Fruit fly (Drosophila melanogaster) whole organism, embryonic: Measurements from ENCODE around the gene CG2818.

Source experiments
- CG1024 ChIP-seq: fragments of 200-800 bp; sonication (Bioruptor generic); IDR thresholded peaks from 2 replicates; pipeline ENCODE4 v1.3.6; 2022; ENCODE audit warnings: missing biosample characterization, missing genetic modification characterization
- CG11456 ChIP-seq: fragments of 200-800 bp; sonication (Bioruptor generic); IDR thresholded peaks from 3 replicates; pipeline ENCODE4 v1.3.6; 2022; ENCODE audit warnings: missing biosample characterization, missing genetic modification characterization
- CG12071 ChIP-seq: fragments of 200-800 bp; sonication (Bioruptor generic); optimal IDR thresholded peaks from 3 replicates; lab custom pipeline; 2018; ENCODE audit warnings: missing biosample characterization, mild to moderate bottlenecking, missing genetic modification characterization
- CG12104 ChIP-seq: fragments of 200-800 bp; sonication (Bioruptor generic); optimal IDR thresholded peaks from 3 replicates; lab custom pipeline; 2016; ENCODE audit warnings: missing biosample characterization, missing genetic modification characterization
- CG12219 ChIP-seq: fragments of 200-800 bp; sonication (Bioruptor generic); optimal IDR thresholded peaks from 3 replicates; lab custom pipeline; 2018; ENCODE audit warnings: missing biosample characterization, mild to moderate bottlenecking, missing genetic modification characterization
- CG13424 ChIP-seq: fragments of 200-800 bp; sonication (Bioruptor generic); optimal IDR thresholded peaks from 2 replicates; lab custom pipeline; 2019; ENCODE audit warnings: missing biosample characterization, mild to moderate bottlenecking, missing genetic modification characterization, moderate library complexity
- CG13624 ChIP-seq: fragments of 200-800 bp; sonication (Bioruptor generic); optimal IDR thresholded peaks from 2 replicates; lab custom pipeline; 2016; ENCODE audit warnings: missing biosample characterization, missing genetic modification characterization
- CG14860 ChIP-seq: fragments of 200-800 bp; sonication (Bioruptor generic); IDR thresholded peaks from 3 replicates; pipeline ENCODE4 v1.3.6; 2022; ENCODE audit warnings: missing biosample characterization, missing genetic modification characterization; ENCODE audit not compliant: partially characterized antibody
- CG15696 ChIP-seq: fragments of 200-800 bp; sonication (Bioruptor generic); optimal IDR thresholded peaks from 2 replicates; lab custom pipeline; 2019; ENCODE audit warnings: missing biosample characterization, mild to moderate bottlenecking, missing genetic modification characterization, moderate library complexity
- CG1603 ChIP-seq: fragments of 200-800 bp; sonication (Bioruptor generic); optimal IDR thresholded peaks from 2 replicates; lab custom pipeline; 2019; ENCODE audit warnings: missing biosample characterization, mild to moderate bottlenecking, missing genetic modification characterization, moderate library complexity
- CG18599 ChIP-seq: fragments of 200-800 bp; sonication (Bioruptor generic); optimal IDR thresholded peaks from 3 replicates; lab custom pipeline; 2017; ENCODE audit warnings: missing biosample characterization, missing genetic modification characterization, mild to moderate bottlenecking, moderate library complexity, missing genetic modification reagents
- CG2120 ChIP-seq: fragments of 200-800 bp; sonication (Bioruptor generic); optimal IDR thresholded peaks from 3 replicates; lab custom pipeline; 2016; ENCODE audit warnings: missing biosample characterization, missing genetic modification characterization
- CG3281 ChIP-seq: fragments of 200-800 bp; sonication (Bioruptor generic); optimal IDR thresholded peaks from 3 replicates; lab custom pipeline; 2017; ENCODE audit warnings: missing biosample characterization, mild to moderate bottlenecking, missing genetic modification characterization
- CG3847 ChIP-seq: fragments of 200-800 bp; sonication (Bioruptor generic); IDR thresholded peaks from 2 replicates; pipeline ENCODE4 v1.3.6; 2022; ENCODE audit warnings: missing biosample characterization, missing genetic modification characterization
- CG4360 ChIP-seq: fragments of 200-800 bp; sonication (Bioruptor generic); IDR thresholded peaks from 2 replicates; pipeline ENCODE4 v1.3.6; 2022; ENCODE audit warnings: missing biosample characterization, missing genetic modification characterization
- CG6683 ChIP-seq: fragments of 200-800 bp; sonication (Bioruptor generic); optimal IDR thresholded peaks from 2 replicates; lab custom pipeline; 2017; ENCODE audit warnings: missing biosample characterization, mild to moderate bottlenecking, missing genetic modification characterization, missing genetic modification reagents
- CG8478 ChIP-seq: fragments of >200 bp; optimal IDR thresholded peaks from 2 replicates; lab custom pipeline; 2018
- D19A ChIP-seq: fragments of 200-800 bp; optimal IDR thresholded peaks from 3 replicates; lab custom pipeline; 2019; ENCODE audit warnings: missing biosample characterization, mild to moderate bottlenecking, missing genetic modification characterization, moderate library complexity
- Dad ChIP-seq: fragments of 200-800 bp; sonication (Bioruptor generic); optimal IDR thresholded peaks from 3 replicates; lab custom pipeline; 2016; ENCODE audit warnings: missing biosample characterization, missing genetic modification characterization
- Fer3 ChIP-seq: fragments of 200-800 bp; sonication (Bioruptor generic); optimal IDR thresholded peaks from 2 replicates; lab custom pipeline; 2018; ENCODE audit warnings: missing biosample characterization, mild to moderate bottlenecking, missing genetic modification characterization, moderate library complexity
- Gug ChIP-seq: fragments of 200-800 bp; sonication (Bioruptor generic); IDR thresholded peaks from 4 replicates; pipeline ENCODE4 v1.3.6; 2022; ENCODE audit warnings: missing biosample characterization, missing genetic modification characterization
- HLH3B ChIP-seq: fragments of 200-800 bp; sonication (Bioruptor generic); IDR thresholded peaks from 2 replicates; pipeline ENCODE4 v1.3.6; 2022; ENCODE audit warnings: missing biosample characterization, missing genetic modification characterization
- Hand ChIP-seq: fragments of 200-800 bp; sonication (Bioruptor generic); optimal IDR thresholded peaks from 2 replicates; lab custom pipeline; 2017; ENCODE audit warnings: mild to moderate bottlenecking, missing biosample characterization, missing genetic modification reagents, missing genetic modification characterization
- Hr51 ChIP-seq, 2 experiments: fragments of 200-800 bp; sonication (Bioruptor generic); optimal IDR thresholded peaks; 2 replicates in 1 of 2; 3 replicates in 1 of 2; lab custom pipeline; 2016 to 2018; ENCODE audit warnings: missing biosample characterization in 2 of 2, missing genetic modification characterization in 2 of 2, mild to moderate bottlenecking in 1 of 2, moderate library complexity in 1 of 2
- Hsf ChIP-seq: fragments of 200-800 bp; sonication (Bioruptor generic); optimal IDR thresholded peaks from 3 replicates; lab custom pipeline; 2016; ENCODE audit warnings: missing biosample characterization, missing genetic modification characterization
- Jarid2 ChIP-seq: fragments of 200-800 bp; sonication (Bioruptor generic); optimal IDR thresholded peaks from 3 replicates; lab custom pipeline; 2017; ENCODE audit warnings: mild to moderate bottlenecking, missing biosample characterization, missing genetic modification reagents, missing genetic modification characterization
- Max ChIP-seq: fragments of 200-800 bp; sonication (Bioruptor generic); optimal IDR thresholded peaks from 2 replicates; lab custom pipeline; 2016; ENCODE audit warnings: missing biosample characterization, mild to moderate bottlenecking, missing genetic modification characterization
- Med ChIP-seq: fragments of 200-800 bp; sonication (Bioruptor generic); peaks from one replicate; lab custom pipeline; 2016; ENCODE audit warnings: missing biosample characterization, missing genetic modification characterization, mild to moderate bottlenecking, inconsistent platforms, moderate library complexity
- NfI ChIP-seq: fragments of 200-800 bp; sonication (Bioruptor generic); optimal IDR thresholded peaks from 3 replicates; lab custom pipeline; 2018; ENCODE audit warnings: missing biosample characterization, mild to moderate bottlenecking, missing genetic modification characterization, moderate library complexity
- PHDP ChIP-seq: fragments of 200-800 bp; sonication (Bioruptor generic); optimal IDR thresholded peaks from 3 replicates; lab custom pipeline; 2018; ENCODE audit warnings: missing biosample characterization, mild to moderate bottlenecking, missing genetic modification characterization, moderate library complexity
- Ptx1 ChIP-seq: fragments of 200-800 bp; sonication (Bioruptor generic); IDR thresholded peaks from 2 replicates; pipeline ENCODE4 v1.3.6; 2022; ENCODE audit warnings: missing biosample characterization, missing genetic modification characterization
- Rfx ChIP-seq: fragments of 200-800 bp; sonication (Bioruptor generic); IDR thresholded peaks from 2 replicates; pipeline ENCODE4 v1.3.6; 2022; ENCODE audit warnings: missing biosample characterization, missing genetic modification characterization
- Trl ChIP-seq, 3 experiments: fragments of >200 bp in 2 of 3; fragments of 200-800 bp in 1 of 3; sonication (Bioruptor generic) in 1 of 3; optimal IDR thresholded peaks; 2 replicates in 1 of 3; 3 replicates in 2 of 3; lab custom pipeline; 2016 to 2017; ENCODE audit warnings: missing biosample characterization in 1 of 3, missing genetic modification characterization in 1 of 3
- bbx ChIP-seq: fragments of 200-800 bp; sonication (Bioruptor generic); IDR thresholded peaks from 2 replicates; pipeline ENCODE4 v1.3.6; 2022; ENCODE audit warnings: missing biosample characterization, missing genetic modification characterization; ENCODE audit not compliant: partially characterized antibody
- bcd ChIP-seq: fragments of 200-800 bp; sonication (Bioruptor generic); optimal IDR thresholded peaks from 2 replicates; lab custom pipeline; 2017; ENCODE audit warnings: missing biosample characterization, mild to moderate bottlenecking, missing genetic modification characterization
- dan ChIP-seq: fragments of 200-800 bp; sonication (Bioruptor generic); IDR thresholded peaks from 2 replicates; pipeline ENCODE4 v1.3.6; 2022; ENCODE audit warnings: missing biosample characterization, missing genetic modification characterization
- dpn ChIP-seq, 2 experiments: fragments of 200-800 bp; sonication (Bioruptor generic); optimal IDR thresholded peaks; 3 replicates each; lab custom pipeline; 2016; ENCODE audit warnings: missing biosample characterization in 2 of 2, missing genetic modification characterization in 2 of 2
- fu2 ChIP-seq: fragments of 200-800 bp; sonication (Bioruptor generic); optimal IDR thresholded peaks from 2 replicates; lab custom pipeline; 2016; ENCODE audit warnings: missing biosample characterization, missing genetic modification characterization
- ham ChIP-seq: fragments of 200-800 bp; sonication (Bioruptor generic); IDR thresholded peaks from 2 replicates; pipeline ENCODE4 v1.3.6; 2022; ENCODE audit warnings: missing biosample characterization, missing genetic modification characterization
- hbn ChIP-seq: fragments of 200-800 bp; sonication (Bioruptor generic); IDR thresholded peaks from 2 replicates; pipeline ENCODE4 v1.3.6; 2022; ENCODE audit warnings: missing biosample characterization, missing genetic modification characterization; ENCODE audit not compliant: partially characterized antibody
- her ChIP-seq: fragments of 200-800 bp; sonication (Bioruptor generic); optimal IDR thresholded peaks from 2 replicates; lab custom pipeline; 2016; ENCODE audit warnings: missing biosample characterization, missing genetic modification characterization
- hkb ChIP-seq, 2 experiments: fragments of 200-800 bp in 1 of 2; fragments of >200 bp in 1 of 2; sonication (Bioruptor generic) in 1 of 2; IDR thresholded peaks in 1 of 2; optimal IDR thresholded peaks in 1 of 2; 2 replicates each; pipeline versions ENCODE4 v1.3.6 to Lab custom; 2017 to 2022; ENCODE audit warnings: missing biosample characterization in 1 of 2, missing genetic modification characterization in 1 of 2
- knrl ChIP-seq: fragments of 200-800 bp; sonication (Bioruptor generic); IDR thresholded peaks from 3 replicates; pipeline ENCODE4 v1.3.6; 2022; ENCODE audit warnings: missing biosample characterization, missing genetic modification characterization; ENCODE audit not compliant: partially characterized antibody
- lilli ChIP-seq: fragments of 200-800 bp; sonication (Bioruptor generic); optimal IDR thresholded peaks from 3 replicates; lab custom pipeline; 2016; ENCODE audit warnings: missing biosample characterization, missing genetic modification characterization
- pnt ChIP-seq: fragments of 200-800 bp; sonication (Bioruptor generic); optimal IDR thresholded peaks from 3 replicates; lab custom pipeline; 2016; ENCODE audit warnings: missing biosample characterization, missing genetic modification characterization
- pros ChIP-seq: fragments of 200-800 bp; sonication (Bioruptor generic); optimal IDR thresholded peaks from 3 replicates; lab custom pipeline; 2019; ENCODE audit warnings: missing biosample characterization, mild to moderate bottlenecking, missing genetic modification characterization, moderate library complexity
- row ChIP-seq: fragments of 200-800 bp; sonication (Bioruptor generic); IDR thresholded peaks from 3 replicates; pipeline ENCODE4 v1.3.6; 2022; ENCODE audit warnings: missing biosample characterization, missing genetic modification characterization
- tll ChIP-seq, 2 experiments: fragments of 200-800 bp in 1 of 2; fragments of >200 bp in 1 of 2; sonication (Bioruptor generic) in 1 of 2; optimal IDR thresholded peaks; 2 replicates each; lab custom pipeline; 2017 to 2019; ENCODE audit warnings: missing biosample characterization in 2 of 2, missing genetic modification characterization in 2 of 2, mild to moderate bottlenecking in 1 of 2, moderate library complexity in 1 of 2
- trh ChIP-seq: fragments of 200-800 bp; sonication (Bioruptor generic); optimal IDR thresholded peaks from 2 replicates; lab custom pipeline; 2016; ENCODE audit warnings: missing biosample characterization, missing genetic modification characterization

CG2818 gene

DNA sequence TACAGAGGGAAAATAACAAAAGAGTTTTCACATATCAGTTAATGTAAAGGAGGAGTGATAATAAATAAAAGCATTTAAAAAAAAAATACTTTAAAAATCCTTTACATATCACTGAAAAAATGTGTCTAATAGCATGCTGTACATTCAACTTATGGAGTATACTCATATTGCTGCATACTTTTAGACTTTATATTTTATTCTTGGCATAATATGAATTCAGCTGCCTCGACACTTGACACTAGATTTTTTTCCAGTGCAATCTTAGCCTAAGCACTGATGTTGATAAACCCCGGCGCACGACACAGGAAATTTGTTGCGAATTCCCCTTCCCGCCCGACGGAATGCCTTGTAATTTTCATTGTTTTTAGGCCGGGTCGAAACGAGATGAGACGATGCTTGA, 27.3 kb downstream of the CG2818 start (continued):
- TF ChIP-seq CG6683 (GFP tag; lab: Kevin White, UChicago): no peak
- TF ChIP-seq Med: peak; percentile 75
- no peak for TF ChIP-seq CG12071
- no peak for TF ChIP-seq CG4360 (GFP tag; lab: Robert Waterston, UW)
- TF ChIP-seq Gug (GFP tag; lab: Robert Waterston, UW): no peak
- peak; percentile 36 for TF ChIP-seq Ptx1
- TF ChIP-seq CG12104: no peak
- no peak for TF ChIP-seq pros
- peak; percentile 23 for TF ChIP-seq PHDP (tag; lab: Kevin White, UChicago)
- TF ChIP-seq HLH3B (GFP tag; lab: Robert Waterston, UW): no peak
- TF ChIP-seq knrl: no peak
- TF ChIP-seq her: no peak
- TF ChIP-seq CG13624: no peak
- no peak for TF ChIP-seq ham (GFP tag; lab: Robert Waterston, UW)

DNA sequence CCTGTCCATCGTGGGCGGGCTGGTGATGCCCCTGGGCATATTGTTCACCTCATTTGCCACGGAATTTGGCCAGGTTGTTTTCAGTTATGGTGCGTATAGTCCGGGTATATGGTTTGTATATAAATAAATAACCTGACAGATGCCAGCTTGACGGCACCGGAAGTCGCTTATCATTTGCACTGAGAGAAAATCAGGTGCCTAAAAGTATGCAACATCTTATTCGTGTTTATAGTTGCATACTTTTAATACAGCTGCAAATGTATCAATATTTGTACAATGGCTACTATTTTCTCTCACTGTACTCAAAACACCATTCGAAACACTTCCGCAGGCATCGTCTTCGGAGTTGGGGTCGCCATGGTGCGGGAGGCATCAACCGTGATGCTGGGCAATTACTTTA, 35.5 kb downstream of the CG2818 start:
- TF ChIP-seq pnt (GFP tag; lab: Kevin White, UChicago) (no peak), CG2120 (GFP tag; lab: Kevin White, UChicago) (peak; percentile 49), CG1603 (tag; lab: Kevin White, UChicago) (peak; percentile 29), Trl (optimal IDR thresholded peaks at IDR 0.05; lab: Kevin White, UChicago) (no peak), Trl (GFP tag; optimal IDR thresholded peaks at IDR 0.05; lab: Kevin White, UChicago) (peak; percentile 24), D19A (tag; lab: Kevin White, UChicago) (no peak), Jarid2 (GFP tag; lab: Kevin White, UChicago) (no peak), dpn (GFP tag; optimal IDR thresholded peaks at IDR 0.05; lab: Kevin White, UChicago) (peak in 1 of 2 experiments; percentile 40), fu2 (GFP tag; lab: Kevin White, UChicago) (no peak), CG3281 (peak; percentile 22), Dad (GFP tag; lab: Kevin White, UChicago) (no peak), row (GFP tag; lab: Robert Waterston, UW) (peak; percentile 41; the same call in 2 of the 3 replicates), CG14860 (GFP tag; lab: Robert Waterston, UW) (no peak), CG4360 (GFP tag; lab: Robert Waterston, UW) (no peak), Max (no peak), CG3847 (GFP tag; lab: Robert Waterston, UW) (0 out of 2 replicates have a peak, but pooled peaks have one; percentile 9), Fer3 (tag; lab: Kevin White, UChicago) (peak; percentile 13), CG13424 (tag; lab: Kevin White, UChicago) (peak; percentile 2), CG1024 (GFP tag; lab: Robert Waterston, UW) (0 out of 2 replicates have a peak, but pooled peaks have one; percentile 9), lilli (GFP tag; lab: Kevin White, UChicago) (peak; percentile 39), Rfx (GFP tag; lab: Robert Waterston, UW) (peak; percentile 49), trh (GFP tag; lab: Kevin White, UChicago) (peak; percentile 2), Hsf (peak; percentile 2), hkb (optimal IDR thresholded peaks at IDR 0.05; lab: Kevin White, UChicago) (no peak), hkb (GFP tag; IDR thresholded peaks at IDR 0.05; lab: Robert Waterston, UW) (no peak), bbx (GFP tag; lab: Robert Waterston, UW) (no peak), NfI (GFP tag; lab: Kevin White, UChicago) (peak; percentile 51), CG15696 (tag; lab: Kevin White, UChicago) (no peak), dan (GFP tag; lab: Robert Waterston, UW) (no peak), CG11456 (GFP tag; lab: Robert Waterston, UW) (peak; percentile 64; the same call in 2 of the 3 replicates), bcd (GFP tag; lab: Kevin White, UChicago) (peak; percentile 17), Hr51 (GFP tag; optimal IDR thresholded peaks at IDR 0.05; lab: Kevin White, UChicago) (peak; percentile 25 to 26), PHDP (tag; lab: Kevin White, UChicago) (peak; percentile 40), tll (GFP tag; optimal IDR thresholded peaks at IDR 0.05; lab: Kevin White, UChicago) (no peak), CG8478 (peak; percentile 33), hbn (GFP tag; lab: Robert Waterston, UW) (no peak), CG12219 (GFP tag; lab: Kevin White, UChicago) (peak; percentile 31), CG18599 (GFP tag; lab: Kevin White, UChicago) (peak; percentile 66), Hand (GFP tag; lab: Kevin White, UChicago) (peak; percentile 6)
